Fruit fly (Drosophila melanogaster): ENCODE measurements around the gene Rpt2.

The Rpt2 gene

DNA sequence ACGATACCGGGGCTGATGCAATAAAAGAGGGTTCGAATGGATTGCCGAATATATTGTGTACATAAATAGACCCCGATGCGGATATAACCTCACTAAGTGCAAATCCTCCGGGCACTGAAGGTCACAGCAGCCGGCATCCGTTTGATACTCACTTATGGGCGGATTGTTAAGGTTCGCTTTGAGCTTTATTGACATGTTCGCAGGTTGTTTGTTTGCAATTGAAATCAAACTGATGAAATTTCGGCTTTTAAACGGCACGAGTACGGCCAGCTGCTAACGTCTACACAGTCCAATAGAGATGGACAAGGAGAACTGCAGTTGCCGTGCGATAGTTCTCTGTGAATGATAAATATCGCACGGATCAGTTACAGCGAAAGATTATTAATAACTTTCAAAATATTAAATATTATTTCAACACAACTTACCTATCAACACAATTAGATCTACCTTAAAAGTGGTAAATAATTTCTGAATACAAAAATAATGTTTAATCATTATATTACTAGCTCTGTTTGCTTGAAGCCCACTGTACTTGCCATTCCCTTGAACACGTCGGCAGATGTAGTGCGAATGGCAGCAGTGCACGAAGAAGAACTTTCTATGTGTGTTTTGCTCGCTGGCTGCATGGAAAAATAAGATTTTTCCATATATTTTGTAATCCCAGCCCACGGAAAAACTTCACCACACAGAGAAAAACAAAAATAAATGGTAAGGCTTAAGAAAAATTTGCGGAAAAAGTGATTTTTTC lies 26.9 kb upstream of the Rpt2 start, which contains the start of the genes GluProRS and AP-1sigma (continued):
- peak; percentile 87 for TF ChIP-seq Six4 (GFP tag; optimal IDR thresholded peaks at IDR 0.05)
- peak; percentile 99 for TF ChIP-seq Ets65A (GFP tag)
- peak; percentile 94 for TF ChIP-seq MESR4 (GFP tag; optimal IDR thresholded peaks at IDR 0.05)
- peak; percentile 89 for TF ChIP-seq jigr1 (GFP tag; IDR thresholded peaks at IDR 0.05)
- TF ChIP-seq dysf (GFP tag; IDR thresholded peaks at IDR 0.05): peak; percentile 97
- TF ChIP-seq CG32772 (GFP tag; IDR thresholded peaks at IDR 0.05): peak; percentile 97
- TF ChIP-seq Poxn (GFP tag; IDR thresholded peaks at IDR 0.05): peak; percentile 87
- TF ChIP-seq CTCF (GFP tag; optimal IDR thresholded peaks at IDR 0.05): no peak
- peak; percentile 93 for TF ChIP-seq Awh (GFP tag; IDR thresholded peaks at IDR 0.05)
- peak; percentile 94 for TF ChIP-seq CG6689 (GFP tag; IDR thresholded peaks at IDR 0.05)
- TF ChIP-seq CG1647 (GFP tag; optimal IDR thresholded peaks at IDR 0.05): peak; percentile 90
- TF ChIP-seq lola (GFP tag; optimal IDR thresholded peaks at IDR 0.05): peak in 1 of 3 experiments; percentile 85
- peak; percentile 48 for TF ChIP-seq kah (GFP tag; optimal IDR thresholded peaks at IDR 0.05)
- peak; percentile 73 for TF ChIP-seq Elba2 (GFP tag; optimal IDR thresholded peaks at IDR 0.05)
- TF ChIP-seq CG17361 (GFP tag; IDR thresholded peaks at IDR 0.05): no peak; the same call in none of the 3 replicates
- TF ChIP-seq CG11093 (GFP tag; IDR thresholded peaks at IDR 0.05): peak; percentile 95
- peak; percentile 75 for TF ChIP-seq dimm (GFP tag; IDR thresholded peaks at IDR 0.05)
- peak; percentile 85 for TF ChIP-seq CG4328 (GFP tag; optimal IDR thresholded peaks at IDR 0.05)
- TF ChIP-seq Hr39 (optimal IDR thresholded peaks at IDR 0.05): no peak
- TF ChIP-seq CG7839 (tag; optimal IDR thresholded peaks at IDR 0.05): peak; percentile 89
- peak; percentile 93 for TF ChIP-seq danr (GFP tag; IDR thresholded peaks at IDR 0.05)
- TF ChIP-seq CG11560 (tag; IDR thresholded peaks at IDR 0.05): peak; percentile 87
- TF ChIP-seq B-H1 (GFP tag; IDR thresholded peaks at IDR 0.05): peak; percentile 90
- peak; percentile 79 for TF ChIP-seq Usf (GFP tag; optimal IDR thresholded peaks at IDR 0.05)
- peak; percentile 71 for TF ChIP-seq gcm2 (GFP tag; optimal IDR thresholded peaks at IDR 0.05)
- peak; percentile 68 for TF ChIP-seq Asciz (GFP tag; optimal IDR thresholded peaks at IDR 0.05)
- peak; percentile 62 for TF ChIP-seq Mes4 (GFP tag; optimal IDR thresholded peaks at IDR 0.05)
- peak; percentile 82 for TF ChIP-seq CG8290 (GFP tag; optimal IDR thresholded peaks at IDR 0.05)
- TF ChIP-seq CG8290 (tag; optimal IDR thresholded peaks at IDR 0.05): peak in 1 of 2 experiments; percentile 82
- TF ChIP-seq yki (optimal IDR thresholded peaks at IDR 0.05): peak; percentile 91
- peak; percentile 93 for TF ChIP-seq ara (GFP tag; IDR thresholded peaks at IDR 0.05)
- TF ChIP-seq CG11398 (GFP tag; optimal IDR thresholded peaks at IDR 0.05): peak; percentile 28
- TF ChIP-seq GATAe (GFP tag; conservative IDR thresholded peaks at IDR 0.05): peak; percentile 83
- peak; percentile 95 for TF ChIP-seq CG17328 (GFP tag; IDR thresholded peaks at IDR 0.05)
- peak in 1 of 2 experiments; percentile 30 for TF ChIP-seq insv (GFP tag; optimal IDR thresholded peaks at IDR 0.05)
- peak; percentile 72 for TF ChIP-seq ATbp (GFP tag; optimal IDR thresholded peaks at IDR 0.05)
- peak; percentile 79 for TF ChIP-seq hbn (GFP tag; IDR thresholded peaks at IDR 0.05; ENCODE audit: partially characterized antibody)
- TF ChIP-seq CG34376 (GFP tag; optimal IDR thresholded peaks at IDR 0.05): peak; percentile 67
- TF ChIP-seq CG15696 (tag; optimal IDR thresholded peaks at IDR 0.05): peak; percentile 90
- TF ChIP-seq CG12769 (tag; optimal IDR thresholded peaks at IDR 0.05): peak; percentile 91
- peak; percentile 97 for TF ChIP-seq sens (GFP tag)
- TF ChIP-seq sens-2 (GFP tag; IDR thresholded peaks at IDR 0.05): peak; percentile 94
- peak; percentile 79 for TF ChIP-seq CG33213 (GFP tag; optimal IDR thresholded peaks at IDR 0.05)
- peak; percentile 59 for TF ChIP-seq MTF-1 (GFP tag; optimal IDR thresholded peaks at IDR 0.05; ENCODE audit: borderline replicate concordance)
- TF ChIP-seq CG2116 (GFP tag; optimal IDR thresholded peaks at IDR 0.05): peak; percentile 70
- no peak for TF ChIP-seq lov (optimal IDR thresholded peaks at IDR 0.05)
- peak; percentile 86; the same call in 2 of the 3 replicates for TF ChIP-seq lov (GFP tag; IDR thresholded peaks at IDR 0.05)
- TF ChIP-seq Camta (GFP tag; optimal IDR thresholded peaks at IDR 0.05): peak; percentile 80
- peak; percentile 82 for TF ChIP-seq CG7556 (GFP tag; optimal IDR thresholded peaks at IDR 0.05)
- peak; percentile 94 for TF ChIP-seq ind (GFP tag; optimal IDR thresholded peaks at IDR 0.05)
- peak; percentile 90 for TF ChIP-seq CG11696 (GFP tag; IDR thresholded peaks at IDR 0.05)
- TF ChIP-seq cwo (GFP tag; optimal IDR thresholded peaks at IDR 0.05): peak; percentile 80

Measured in whole organism, embryonic.